Fruit fly (Drosophila melanogaster): ENCODE results near the gene SNF4Agamma.

The SNF4Agamma gene

dm6 chr3R:21186606-21187393 lies 46.3 kb downstream of the SNF4Agamma start (continued):
- TF ChIP-seq CG10462 (GFP tag; optimal IDR thresholded peaks at IDR 0.05) (peak; percentile 24), Ets97D (GFP tag; optimal IDR thresholded peaks at IDR 0.05) (no peak), CG10565 (GFP tag; optimal IDR thresholded peaks at IDR 0.05) (no peak), Oli (tag; optimal IDR thresholded peaks at IDR 0.05) (peak; percentile 47), row (GFP tag; IDR thresholded peaks at IDR 0.05) (peak; percentile 85), lmd (GFP tag; IDR thresholded peaks at IDR 0.05) (no peak), CG12769 (tag; optimal IDR thresholded peaks at IDR 0.05) (no peak), wor (GFP tag; IDR thresholded peaks at IDR 0.05) (no peak), lilli (GFP tag; optimal IDR thresholded peaks at IDR 0.05) (no peak), CG33213 (GFP tag; optimal IDR thresholded peaks at IDR 0.05) (no peak), CG7745 (tag; optimal IDR thresholded peaks at IDR 0.05) (no peak), CG7556 (GFP tag; optimal IDR thresholded peaks at IDR 0.05) (peak; percentile 64), CG10209 (GFP tag; optimal IDR thresholded peaks at IDR 0.05) (peak; percentile 43), CG4424 (GFP tag; optimal IDR thresholded peaks at IDR 0.05) (peak; percentile 39), CG7839 (tag; optimal IDR thresholded peaks at IDR 0.05) (peak; percentile 50), chn (GFP tag; optimal IDR thresholded peaks at IDR 0.05) (peak; percentile 20), pnt (GFP tag; optimal IDR thresholded peaks at IDR 0.05) (no peak), nerfin-1 (tag; optimal IDR thresholded peaks at IDR 0.05) (no peak), Ssrp (tag; optimal IDR thresholded peaks at IDR 0.05) (peak; percentile 31), Aef1 (GFP tag; IDR thresholded peaks at IDR 0.05) (peak; percentile 25; the same call in 1 of the 3 replicates), az2 (GFP tag; optimal IDR thresholded peaks at IDR 0.05) (peak; percentile 43), vnd (GFP tag; IDR thresholded peaks at IDR 0.05; ENCODE audit: partially characterized antibody) (no peak), lbe (GFP tag; optimal IDR thresholded peaks at IDR 0.05) (no peak), HLH3B (GFP tag; IDR thresholded peaks at IDR 0.05) (peak; percentile 13; the same call in 1 of the 2 replicates), trh (GFP tag; optimal IDR thresholded peaks at IDR 0.05) (no peak), gro (GFP tag; optimal IDR thresholded peaks at IDR 0.05) (no peak), CG5180 (GFP tag; optimal IDR thresholded peaks at IDR 0.05) (no peak), Sox102F (GFP tag; optimal IDR thresholded peaks at IDR 0.05) (peak; percentile 16), CG1602 (GFP tag; optimal IDR thresholded peaks at IDR 0.05) (peak; percentile 35), CG6854 (GFP tag; optimal IDR thresholded peaks at IDR 0.05) (peak; percentile 51), YL-1 (GFP tag; optimal IDR thresholded peaks at IDR 0.05) (no peak), CHES-1-like (GFP tag; optimal IDR thresholded peaks at IDR 0.05) (peak; percentile 37), schlank (tag; optimal IDR thresholded peaks at IDR 0.05) (no peak), Ptx1 (GFP tag; IDR thresholded peaks at IDR 0.05) (0 out of 2 replicates have a peak, but pooled peaks have one; percentile 31), crol (GFP tag; IDR thresholded peaks at IDR 0.05) (no peak), CG18619 (GFP tag; optimal IDR thresholded peaks at IDR 0.05) (peak; percentile 67), chinmo (GFP tag; IDR thresholded peaks at IDR 0.05; ENCODE audit: partially characterized antibody) (peak; percentile 63; the same call in 1 of the 4 replicates), CG10147 (GFP tag; optimal IDR thresholded peaks at IDR 0.05) (peak; percentile 22), CG11696 (GFP tag; IDR thresholded peaks at IDR 0.05) (no peak), sim (GFP tag; IDR thresholded peaks at IDR 0.05) (no peak), CG4282 (GFP tag; optimal IDR thresholded peaks at IDR 0.05) (no peak), Eip74EF (GFP tag; optimal IDR thresholded peaks at IDR 0.05) (no peak), CG11247 (GFP tag; IDR thresholded peaks at IDR 0.05) (no peak), CG14710 (tag; optimal IDR thresholded peaks at IDR 0.05) (peak; percentile 49), CG11695 (GFP tag; IDR thresholded peaks at IDR 0.05) (no peak), tgo (GFP tag; IDR thresholded peaks at IDR 0.05) (peak; percentile 16; the same call in 2 of the 3 replicates), Bdp1 (GFP tag; optimal IDR thresholded peaks at IDR 0.05) (no peak), CG1832 (GFP tag; optimal IDR thresholded peaks at IDR 0.05) (peak; percentile 28), fd64A (GFP tag; optimal IDR thresholded peaks at IDR 0.05) (no peak)
